Fruit fly (Drosophila melanogaster) whole organism, embryonic: ENCODE data around the gene Svil.

Source experiments
- CG10565 ChIP-seq: fragments of 200-800 bp; sonication (Bioruptor generic); optimal IDR thresholded peaks from 3 replicates; lab custom pipeline; 2016; ENCODE audit warnings: missing biosample characterization, mild to moderate bottlenecking, missing genetic modification characterization
- CG13894 ChIP-seq: fragments of 200-800 bp; sonication (Bioruptor generic); optimal IDR thresholded peaks from 3 replicates; lab custom pipeline; 2018; ENCODE audit warnings: missing biosample characterization, mild to moderate bottlenecking, missing genetic modification characterization, moderate library complexity
- CG14050 ChIP-seq: fragments of 200-800 bp; sonication (Bioruptor generic); IDR thresholded peaks from 3 replicates; pipeline ENCODE4 v1.3.6; 2022; ENCODE audit warnings: missing biosample characterization, missing genetic modification characterization
- CG16813 ChIP-seq: fragments of 200-800 bp; sonication (Bioruptor generic); IDR thresholded peaks from 3 replicates; pipeline ENCODE4 v1.3.6; 2022; ENCODE audit warnings: missing biosample characterization, missing genetic modification characterization; ENCODE audit not compliant: partially characterized antibody
- CG17612 ChIP-seq: fragments of 200-800 bp; sonication (Bioruptor generic); IDR thresholded peaks from 2 replicates; pipeline ENCODE4 v1.3.6; 2022; ENCODE audit warnings: missing biosample characterization, missing genetic modification characterization
- CG18262 ChIP-seq: fragments of 200-800 bp; optimal IDR thresholded peaks from 3 replicates; lab custom pipeline; 2019; ENCODE audit warnings: missing biosample characterization, mild to moderate bottlenecking, missing genetic modification characterization, moderate library complexity
- CG18764 ChIP-seq: fragments of 200-800 bp; sonication (Bioruptor generic); optimal IDR thresholded peaks from 3 replicates; lab custom pipeline; 2016; ENCODE audit warnings: missing biosample characterization, missing genetic modification characterization
- CG2129 ChIP-seq: fragments of 200-800 bp; sonication (Bioruptor generic); IDR thresholded peaks from 2 replicates; pipeline ENCODE4 v1.3.6; 2022; ENCODE audit warnings: missing biosample characterization, missing genetic modification characterization; ENCODE audit not compliant: partially characterized antibody
- CG30403 ChIP-seq: fragments of 200-800 bp; sonication (Bioruptor generic); optimal IDR thresholded peaks from 3 replicates; lab custom pipeline; 2016; ENCODE audit warnings: missing biosample characterization, missing genetic modification characterization
- CG31224 ChIP-seq: fragments of 200-800 bp; sonication (Bioruptor generic); IDR thresholded peaks from 2 replicates; pipeline ENCODE4 v1.3.6; 2022; ENCODE audit warnings: missing biosample characterization, missing genetic modification characterization
- CG31388 ChIP-seq: fragments of 200-800 bp; sonication (Bioruptor generic); optimal IDR thresholded peaks from 2 replicates; lab custom pipeline; 2016; ENCODE audit warnings: missing biosample characterization, missing genetic modification characterization
- CG33213 ChIP-seq: fragments of 200-800 bp; sonication (Bioruptor generic); optimal IDR thresholded peaks from 3 replicates; lab custom pipeline; 2016; ENCODE audit warnings: missing biosample characterization, missing genetic modification characterization
- CG33557 ChIP-seq: fragments of 200-800 bp; sonication (Bioruptor generic); optimal IDR thresholded peaks from 2 replicates; lab custom pipeline; 2019; ENCODE audit warnings: missing biosample characterization, mild to moderate bottlenecking, missing genetic modification characterization, moderate library complexity
- CG34376 ChIP-seq: fragments of 200-800 bp; sonication (Bioruptor generic); optimal IDR thresholded peaks from 2 replicates; lab custom pipeline; 2018; ENCODE audit warnings: missing biosample characterization, mild to moderate bottlenecking, missing genetic modification characterization
- CG4404 ChIP-seq: fragments of 200-800 bp; sonication (Bioruptor generic); IDR thresholded peaks from 2 replicates; pipeline ENCODE4 v1.3.6; 2022; ENCODE audit warnings: missing biosample characterization, missing genetic modification characterization
- CG4854 ChIP-seq: fragments of 200-800 bp; sonication (Bioruptor generic); optimal IDR thresholded peaks from 2 replicates; lab custom pipeline; 2016; ENCODE audit warnings: missing biosample characterization, missing genetic modification characterization, inconsistent platforms
- CG7745 ChIP-seq: fragments of 200-800 bp; sonication (Bioruptor generic); optimal IDR thresholded peaks from 2 replicates; lab custom pipeline; 2018; ENCODE audit warnings: missing biosample characterization, mild to moderate bottlenecking, missing genetic modification characterization, moderate library complexity
- CG7928 ChIP-seq: fragments of 200-800 bp; sonication (Bioruptor generic); optimal IDR thresholded peaks from 2 replicates; lab custom pipeline; 2017; ENCODE audit warnings: missing biosample characterization, mild to moderate bottlenecking, missing genetic modification characterization
- CG8281 ChIP-seq: fragments of 200-800 bp; sonication (Bioruptor generic); optimal IDR thresholded peaks from 2 replicates; lab custom pipeline; 2018; ENCODE audit warnings: missing biosample characterization, mild to moderate bottlenecking, missing genetic modification characterization, moderate library complexity
- CG8478 ChIP-seq: fragments of >200 bp; optimal IDR thresholded peaks from 2 replicates; lab custom pipeline; 2018
- Dad ChIP-seq: fragments of 200-800 bp; sonication (Bioruptor generic); optimal IDR thresholded peaks from 3 replicates; lab custom pipeline; 2016; ENCODE audit warnings: missing biosample characterization, missing genetic modification characterization
- Ets65A ChIP-seq: fragments of 200-800 bp; sonication (Bioruptor generic); peaks from one replicate; lab custom pipeline; 2016; ENCODE audit warnings: missing biosample characterization, missing genetic modification characterization
- H2.0 ChIP-seq: fragments of 200-800 bp; sonication (Bioruptor generic); IDR thresholded peaks from 2 replicates; pipeline ENCODE4 v1.3.6; 2022; ENCODE audit warnings: missing biosample characterization, missing genetic modification characterization
- HLH4C ChIP-seq: fragments of 200-800 bp; sonication (Bioruptor generic); IDR thresholded peaks from 3 replicates; pipeline ENCODE4 v1.3.6; 2022; ENCODE audit warnings: missing biosample characterization, missing genetic modification characterization; ENCODE audit not compliant: partially characterized antibody
- MESR4 ChIP-seq: fragments of 200-800 bp; sonication (Bioruptor generic); optimal IDR thresholded peaks from 2 replicates; lab custom pipeline; 2018; ENCODE audit warnings: missing biosample characterization, mild to moderate bottlenecking, missing genetic modification characterization, moderate library complexity
- Max ChIP-seq: fragments of 200-800 bp; sonication (Bioruptor generic); optimal IDR thresholded peaks from 2 replicates; lab custom pipeline; 2016; ENCODE audit warnings: missing biosample characterization, mild to moderate bottlenecking, missing genetic modification characterization
- Med ChIP-seq: fragments of 200-800 bp; sonication (Bioruptor generic); peaks from one replicate; lab custom pipeline; 2016; ENCODE audit warnings: missing biosample characterization, missing genetic modification characterization, mild to moderate bottlenecking, inconsistent platforms, moderate library complexity
- NC2α ChIP-seq: fragments of 200-800 bp; sonication (Bioruptor generic); optimal IDR thresholded peaks from 2 replicates; lab custom pipeline; 2016; ENCODE audit warnings: missing biosample characterization, missing genetic modification characterization
- Nf-YB ChIP-seq: fragments of 200-800 bp; sonication (Bioruptor generic); optimal IDR thresholded peaks from 3 replicates; lab custom pipeline; 2019; ENCODE audit warnings: missing biosample characterization, mild to moderate bottlenecking, missing genetic modification characterization, moderate library complexity
- Taf1 ChIP-seq: fragments of 200-800 bp; sonication (Bioruptor generic); IDR thresholded peaks from 2 replicates; pipeline ENCODE4 v1.3.6; 2022; ENCODE audit warnings: missing biosample characterization, missing genetic modification characterization
- Vsx1 ChIP-seq: fragments of 200-800 bp; sonication (Bioruptor generic); optimal IDR thresholded peaks from 2 replicates; lab custom pipeline; 2017; ENCODE audit warnings: missing biosample characterization, mild to moderate bottlenecking, missing genetic modification characterization, missing genetic modification reagents
- ara ChIP-seq: fragments of 200-800 bp; sonication (Bioruptor generic); IDR thresholded peaks from 2 replicates; pipeline ENCODE4 v1.3.6; 2022; ENCODE audit warnings: missing biosample characterization, missing genetic modification characterization
- ato ChIP-seq: fragments of 200-800 bp; sonication (Bioruptor generic); IDR thresholded peaks from 2 replicates; pipeline ENCODE4 v1.3.6; 2022; ENCODE audit warnings: missing biosample characterization, missing genetic modification characterization; ENCODE audit not compliant: partially characterized antibody
- bab2 ChIP-seq: fragments of 200-800 bp; sonication (Bioruptor generic); optimal IDR thresholded peaks from 2 replicates; lab custom pipeline; 2016; ENCODE audit warnings: missing biosample characterization, missing genetic modification characterization
- caup ChIP-seq: fragments of 200-800 bp; sonication (Bioruptor generic); optimal IDR thresholded peaks from 3 replicates; lab custom pipeline; 2017; ENCODE audit warnings: missing biosample characterization, mild to moderate bottlenecking, missing genetic modification characterization, moderate library complexity; ENCODE audit not compliant: severe bottlenecking
- chinmo ChIP-seq: fragments of 200-800 bp; sonication (Bioruptor generic); IDR thresholded peaks from 4 replicates; pipeline ENCODE4 v1.3.6; 2022; ENCODE audit warnings: missing biosample characterization, missing genetic modification characterization; ENCODE audit not compliant: partially characterized antibody
- croc ChIP-seq: fragments of 200-800 bp; sonication (Bioruptor generic); conservative IDR thresholded peaks from 3 replicates; pipeline ENCODE4 v1.3.6; 2022; ENCODE audit warnings: missing biosample characterization, missing genetic modification characterization
- dmrt11E ChIP-seq: fragments of 200-800 bp; sonication (Bioruptor generic); optimal IDR thresholded peaks from 3 replicates; lab custom pipeline; 2018; ENCODE audit warnings: missing biosample characterization, mild to moderate bottlenecking, missing genetic modification characterization, moderate library complexity
- gfzf ChIP-seq: fragments of 200-800 bp; sonication (Bioruptor generic); optimal IDR thresholded peaks from 2 replicates; lab custom pipeline; 2016; ENCODE audit warnings: missing biosample characterization, mild to moderate bottlenecking, missing genetic modification characterization, moderate library complexity
- ham ChIP-seq: fragments of 200-800 bp; sonication (Bioruptor generic); IDR thresholded peaks from 2 replicates; pipeline ENCODE4 v1.3.6; 2022; ENCODE audit warnings: missing biosample characterization, missing genetic modification characterization
- her ChIP-seq: fragments of 200-800 bp; sonication (Bioruptor generic); optimal IDR thresholded peaks from 2 replicates; lab custom pipeline; 2016; ENCODE audit warnings: missing biosample characterization, missing genetic modification characterization
- hth ChIP-seq: fragments of >200 bp; optimal IDR thresholded peaks from 2 replicates; lab custom pipeline; 2017; ENCODE audit warnings: inconsistent platforms
- mam ChIP-seq: fragments of 200-800 bp; sonication (Bioruptor generic); optimal IDR thresholded peaks from 3 replicates; lab custom pipeline; 2016; ENCODE audit warnings: missing biosample characterization, missing genetic modification characterization
- otp ChIP-seq: fragments of 200-800 bp; sonication (Bioruptor generic); IDR thresholded peaks from 3 replicates; pipeline ENCODE4, ENCODE4 v1.3.6; 2022; ENCODE audit warnings: missing biosample characterization, missing genetic modification characterization
- prd ChIP-seq, 3 experiments: fragments of >200 bp in 2 of 3; fragments of 200-800 bp in 1 of 3; sonication (Bioruptor generic) in 1 of 3; optimal IDR thresholded peaks in 2 of 3; IDR thresholded peaks in 1 of 3; 2 replicates in 2 of 3; 3 replicates in 1 of 3; pipeline versions ENCODE4 v1.3.6 to Lab custom; 2017 to 2022; ENCODE audit warnings: missing biosample characterization in 1 of 3, missing genetic modification characterization in 1 of 3
- ranshi ChIP-seq: fragments of 200-800 bp; sonication (Bioruptor generic); IDR thresholded peaks from 2 replicates; pipeline ENCODE4 v1.3.6; 2022; ENCODE audit warnings: missing biosample characterization, missing genetic modification characterization
- schlank ChIP-seq: fragments of 200-800 bp; sonication (Bioruptor generic); optimal IDR thresholded peaks from 2 replicates; lab custom pipeline; 2018; ENCODE audit warnings: missing biosample characterization, mild to moderate bottlenecking, missing genetic modification characterization
- slou ChIP-seq: fragments of 200-800 bp; sonication (Bioruptor generic); optimal IDR thresholded peaks from 3 replicates; lab custom pipeline; 2016; ENCODE audit warnings: missing biosample characterization, missing genetic modification characterization
- tna ChIP-seq: fragments of 200-800 bp; sonication (Bioruptor generic); IDR thresholded peaks from 2 replicates; pipeline ENCODE4 v1.3.6; 2022; ENCODE audit warnings: missing biosample characterization, missing genetic modification characterization; ENCODE audit not compliant: partially characterized antibody
- vfl ChIP-seq: fragments of 200-800 bp; sonication (Bioruptor generic); optimal IDR thresholded peaks from 2 replicates; lab custom pipeline; 2016; ENCODE audit warnings: missing biosample characterization, missing genetic modification characterization
- zfh1 ChIP-seq: fragments of 200-800 bp; sonication (Bioruptor generic); IDR thresholded peaks from 3 replicates; pipeline ENCODE4 v1.3.6; 2022; ENCODE audit warnings: missing biosample characterization, missing genetic modification characterization

Gene Svil

DNA sequence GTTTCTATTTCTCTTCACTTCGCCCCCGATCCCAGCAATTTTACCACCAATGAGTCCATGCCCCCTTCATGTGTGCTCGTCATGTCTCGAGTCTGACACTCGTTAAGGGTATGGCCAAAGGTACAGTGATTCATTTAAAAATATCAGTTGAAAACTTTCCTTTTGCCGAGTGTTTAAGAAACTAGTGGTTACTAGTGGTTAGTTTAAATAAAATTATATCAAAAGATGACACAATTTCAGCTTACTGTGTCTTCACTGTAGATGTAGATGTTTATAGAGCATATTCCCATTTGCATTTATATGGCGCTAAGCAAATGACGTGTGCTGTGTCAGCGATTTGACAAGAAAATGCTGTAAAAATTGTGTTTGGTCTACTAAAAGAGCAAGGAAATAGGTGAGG, 154.9 kb downstream of the Svil start (continued):
- TF ChIP-seq caup (GFP tag; lab: Kevin White, UChicago) (no peak), Vsx1 (GFP tag; lab: Kevin White, UChicago) (no peak), vfl (no peak), CG14050 (GFP tag; lab: Robert Waterston, UW) (peak; percentile 11; the same call in 2 of the 3 replicates), bab2 (peak; percentile 9), CG17612 (GFP tag; lab: Robert Waterston, UW) (0 out of 2 replicates have a peak, but pooled peaks have one; percentile 40), dmrt11E (tag; lab: Kevin White, UChicago) (no peak), CG8478 (no peak), NC2α (GFP tag; lab: Kevin White, UChicago) (no peak), MESR4 (GFP tag; lab: Kevin White, UChicago) (no peak), CG13894 (tag; lab: Kevin White, UChicago) (no peak), CG30403 (GFP tag; lab: Kevin White, UChicago) (peak; percentile 5), CG7745 (tag; lab: Kevin White, UChicago) (no peak), Ets65A (GFP tag; lab: Kevin White, UChicago) (peak; percentile 91), Taf1 (GFP tag; lab: Robert Waterston, UW) (peak; percentile 32; the same call in 1 of the 2 replicates), CG8281 (tag; lab: Kevin White, UChicago) (no peak), gfzf (GFP tag; lab: Kevin White, UChicago) (no peak), slou (GFP tag; lab: Kevin White, UChicago) (no peak), H2.0 (GFP tag; lab: Robert Waterston, UW) (peak; percentile 70), ara (GFP tag; lab: Robert Waterston, UW) (peak; percentile 66), ham (GFP tag; lab: Robert Waterston, UW) (no peak), CG33213 (no peak), mam (GFP tag; lab: Kevin White, UChicago) (peak; percentile 15), CG10565 (GFP tag; lab: Kevin White, UChicago) (no peak), CG16813 (GFP tag; lab: Robert Waterston, UW) (no peak), CG4854 (GFP tag; lab: Kevin White, UChicago) (no peak), ato (GFP tag; lab: Robert Waterston, UW) (no peak), CG34376 (no peak), croc (GFP tag; lab: Robert Waterston, UW) (peak; percentile 33; the same call in 2 of the 3 replicates), otp (GFP tag; lab: Robert Waterston, UW) (peak; percentile 54; the same call in 2 of the 3 replicates), CG4404 (GFP tag; lab: Robert Waterston, UW) (no peak), hth (lab: Kevin White, UChicago) (no peak), CG31224 (GFP tag; lab: Robert Waterston, UW) (peak; percentile 49; the same call in 1 of the 2 replicates), schlank (no peak), Nf-YB (GFP tag; lab: Kevin White, UChicago) (no peak), CG33557 (GFP tag; lab: Kevin White, UChicago) (no peak), Med (GFP tag; lab: Kevin White, UChicago) (peak; percentile 90), prd (optimal IDR thresholded peaks at IDR 0.05; lab: Kevin White, UChicago) (no peak), prd (GFP tag; IDR thresholded peaks at IDR 0.05; lab: Robert Waterston, UW) (peak; percentile 68), CG18764 (GFP tag; lab: Kevin White, UChicago) (no peak), CG7928 (GFP tag; lab: Kevin White, UChicago) (no peak), HLH4C (no peak), Max (no peak), chinmo (no peak), Dad (peak; percentile 8), CG31388 (no peak), tna (GFP tag; lab: Robert Waterston, UW) (no peak), CG18262 (tag; lab: Kevin White, UChicago) (peak; percentile 12), ranshi (GFP tag; lab: Robert Waterston, UW) (peak; percentile 70; the same call in 1 of the 2 replicates), zfh1 (peak; percentile 79), CG2129 (GFP tag; lab: Robert Waterston, UW) (no peak), her (GFP tag; lab: Kevin White, UChicago) (no peak)
